Fruit fly (Drosophila melanogaster) whole organism, pupa: ENCODE measurements around the gene SA2.

Experiments
- CG13204 ChIP-seq: fragments of 200-800 bp; sonication (Bioruptor generic); optimal IDR thresholded peaks from 2 replicates; lab custom pipeline; 2018; ENCODE audit warnings: missing biosample characterization, mild to moderate bottlenecking, missing genetic modification characterization, moderate library complexity
- CG15710 ChIP-seq: fragments of 200-800 bp; sonication (Bioruptor generic); optimal IDR thresholded peaks from 2 replicates; lab custom pipeline; 2018; ENCODE audit warnings: missing biosample characterization, mild to moderate bottlenecking, missing genetic modification characterization, moderate library complexity
- CG32121 ChIP-seq: fragments of 200-800 bp; sonication (Bioruptor generic); IDR thresholded peaks from 2 replicates; pipeline ENCODE4 v1.3.6; 2022; ENCODE audit warnings: missing biosample characterization, missing genetic modification characterization
- fd96Ca ChIP-seq: fragments of 200-800 bp; sonication (Bioruptor generic); IDR thresholded peaks from 3 replicates; pipeline ENCODE4 v1.3.6; 2022; ENCODE audit warnings: missing biosample characterization, missing genetic modification characterization
- rn ChIP-seq: fragments of 200-800 bp; sonication (Bioruptor generic); IDR thresholded peaks from 2 replicates; pipeline ENCODE4 v1.3.6; 2022; ENCODE audit warnings: missing biosample characterization, missing genetic modification characterization

DNA sequence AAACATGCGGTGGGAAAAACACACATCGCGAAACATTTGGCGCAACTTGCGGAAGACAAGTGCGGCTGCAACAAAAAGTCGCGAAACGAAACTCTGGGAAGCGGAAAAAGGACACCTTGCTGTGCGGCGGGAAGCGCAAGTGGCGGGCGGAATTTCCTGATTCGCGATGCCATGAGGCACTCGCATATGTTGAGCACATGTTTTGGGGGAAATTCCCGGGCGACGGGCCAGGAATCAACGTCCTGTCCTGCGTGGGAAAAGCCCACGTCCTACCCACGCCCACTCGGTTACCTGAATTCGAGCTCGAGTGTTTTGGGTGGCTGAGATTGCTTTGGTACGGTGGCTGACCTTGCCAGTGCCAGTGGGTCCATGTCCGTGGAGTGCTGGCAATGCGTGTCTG, 24.2 kb upstream of the SA2 start:
- TF ChIP-seq CG32121 (GFP tag; lab: Robert Waterston, UW) (no peak), fd96Ca (GFP tag; lab: Robert Waterston, UW) (no peak), CG15710 (tag; lab: Kevin White, UChicago) (no peak), CG13204 (GFP tag; lab: Kevin White, UChicago) (no peak), rn (GFP tag; lab: Robert Waterston, UW) (no peak)
